Worm (Caenorhabditis elegans): ENCODE results near the gene ain-1.
A peak's percentile ranks its signal among the peaks of the same experiment; 100 is the strongest.

Gene ain-1

ce11 chrX:16613266-16613665, at the start of gene ain-1:
ain-1 (plus strand) TSS chrX:16613451.
- no peak for TF ChIP-seq hmg-11 (tag; optimal IDR thresholded peaks at IDR 0.05)
- no peak for TF ChIP-seq eor-1 (tag; optimal IDR thresholded peaks at IDR 0.05)
- TF ChIP-seq ama-1 (optimal IDR thresholded peaks at IDR 0.05), result peak; percentile 43
- peak; percentile 25 for TF ChIP-seq elt-2 (tag; optimal IDR thresholded peaks at IDR 0.05)
- TF ChIP-seq fkh-10 (GFP tag; optimal IDR thresholded peaks at IDR 0.05), result no peak
- peak; percentile 3 for TF ChIP-seq ceh-28 (tag; optimal IDR thresholded peaks at IDR 0.05)

DNA sequence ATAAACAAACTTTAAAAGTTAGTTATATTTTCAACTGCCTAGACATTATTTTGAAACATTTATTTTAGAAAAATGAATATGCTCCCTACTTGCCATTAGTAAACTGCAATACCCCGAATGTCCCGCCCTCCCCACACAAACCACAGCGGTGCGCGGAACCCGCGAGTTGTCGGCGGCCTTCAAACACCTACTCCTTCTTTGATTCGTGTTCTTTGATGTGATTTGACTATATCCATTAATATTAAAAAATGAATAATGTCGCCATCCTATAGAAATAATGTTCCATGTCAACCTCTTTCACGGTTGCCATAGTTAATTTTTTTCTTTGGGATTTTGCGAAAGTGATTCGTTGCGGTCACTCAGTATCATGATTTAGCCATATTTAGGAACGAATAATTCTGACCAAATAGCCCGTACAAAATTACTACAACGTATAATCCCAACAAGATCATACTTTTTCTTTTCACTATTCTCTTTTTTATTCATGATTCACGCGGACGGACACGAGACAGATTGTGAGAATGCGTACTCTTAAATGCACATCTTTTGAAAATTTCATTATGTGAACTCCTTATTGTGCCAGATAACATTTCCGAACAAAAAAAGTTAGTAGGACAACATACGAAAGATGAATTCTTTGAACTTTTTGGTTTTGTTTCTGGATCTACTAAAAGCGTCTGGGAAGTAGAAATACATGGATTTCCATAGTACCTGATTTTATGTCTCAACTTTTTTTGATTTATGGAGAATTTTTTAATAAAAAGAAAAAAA, 48.6 kb upstream of the ain-1 start:
- TF ChIP-seq unc-39 (tag; optimal IDR thresholded peaks at IDR 0.05) (no peak), fkh-10 (GFP tag; optimal IDR thresholded peaks at IDR 0.05) (peak; percentile 70), snpc-4 (tag; optimal IDR thresholded peaks at IDR 0.05) (peak; percentile 88)

- peak; percentile 53 for TF ChIP-seq snpc-4 (tag; optimal IDR thresholded peaks at IDR 0.05)
- TF ChIP-seq nhr-12 (tag; optimal IDR thresholded peaks at IDR 0.05), result no peak
Observed at ce11 chrX:16565781-16566180, 47.5 kb upstream of the ain-1 start.

- peak; percentile 93 for TF ChIP-seq snpc-4 (tag; optimal IDR thresholded peaks at IDR 0.05)
- TF ChIP-seq daf-12 (tag; optimal IDR thresholded peaks at IDR 0.05), result no peak
Observed at ce11 chrX:16566358-16566757, 46.9 kb upstream of the ain-1 start.

ce11 chrX:16571877-16572276, 41.4 kb upstream of the ain-1 start:
- TF ChIP-seq eor-1 (tag; optimal IDR thresholded peaks at IDR 0.05), result no peak

DNA sequence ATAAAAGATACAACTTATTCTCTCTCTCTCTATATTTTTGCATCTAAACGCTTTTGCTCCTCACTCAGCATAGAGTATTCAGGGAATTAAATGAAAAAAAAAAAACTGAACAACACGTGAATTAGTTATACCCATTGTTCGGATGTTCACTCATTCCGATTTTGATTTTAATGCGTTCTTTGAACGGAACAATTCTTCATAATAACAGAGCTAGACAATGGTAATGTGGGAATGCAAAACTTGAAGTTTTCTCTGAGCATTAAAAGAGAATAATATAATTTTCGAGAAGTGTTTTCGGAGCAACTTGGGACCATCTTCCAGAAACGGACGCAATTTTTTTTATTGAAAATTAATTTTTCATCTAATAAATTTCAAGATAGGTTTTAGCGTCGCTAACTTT, 38.9 kb upstream of the ain-1 start:
- TF ChIP-seq pha-4 (tag; optimal IDR thresholded peaks at IDR 0.05) (no peak), ceh-16 (tag; optimal IDR thresholded peaks at IDR 0.05) (no peak), tbx-2 (tag; optimal IDR thresholded peaks at IDR 0.05) (no peak), aly-2 (tag; optimal IDR thresholded peaks at IDR 0.05) (no peak), nfya-1 (tag; optimal IDR thresholded peaks at IDR 0.05; ENCODE audit: insufficient read depth) (no peak), nhr-12 (tag; optimal IDR thresholded peaks at IDR 0.05) (no peak), nhr-25 (tag; optimal IDR thresholded peaks at IDR 0.05) (no peak), snpc-4 (tag; optimal IDR thresholded peaks at IDR 0.05) (no peak), unc-39 (tag; optimal IDR thresholded peaks at IDR 0.05) (no peak), nhr-43 (tag; optimal IDR thresholded peaks at IDR 0.05; ENCODE audit: poor library complexity, severe bottlenecking) (no peak), zag-1 (tag; optimal IDR thresholded peaks at IDR 0.05) (no peak), ceh-28 (tag; optimal IDR thresholded peaks at IDR 0.05) (no peak)

- no peak for TF ChIP-seq nhr-237 (tag; optimal IDR thresholded peaks at IDR 0.05)
- TF ChIP-seq mml-1 (tag; optimal IDR thresholded peaks at IDR 0.05), result no peak
- no peak for TF ChIP-seq pqm-1 (tag; optimal IDR thresholded peaks at IDR 0.05)
- no peak for TF ChIP-seq R02D3.7 (tag; optimal IDR thresholded peaks at IDR 0.05)
- no peak for TF ChIP-seq ceh-28 (tag; optimal IDR thresholded peaks at IDR 0.05)
- TF ChIP-seq nhr-11 (tag; optimal IDR thresholded peaks at IDR 0.05), result no peak
- TF ChIP-seq fkh-10 (GFP tag; optimal IDR thresholded peaks at IDR 0.05), result no peak
- no peak for TF ChIP-seq pha-4 (tag; optimal IDR thresholded peaks at IDR 0.05)
- no peak for TF ChIP-seq elt-3 (tag; optimal IDR thresholded peaks at IDR 0.05)
- no peak for TF ChIP-seq sea-2 (GFP tag; optimal IDR thresholded peaks at IDR 0.05)
Observed at ce11 chrX:16575262-16575661, 38.0 kb upstream of the ain-1 start.

DNA sequence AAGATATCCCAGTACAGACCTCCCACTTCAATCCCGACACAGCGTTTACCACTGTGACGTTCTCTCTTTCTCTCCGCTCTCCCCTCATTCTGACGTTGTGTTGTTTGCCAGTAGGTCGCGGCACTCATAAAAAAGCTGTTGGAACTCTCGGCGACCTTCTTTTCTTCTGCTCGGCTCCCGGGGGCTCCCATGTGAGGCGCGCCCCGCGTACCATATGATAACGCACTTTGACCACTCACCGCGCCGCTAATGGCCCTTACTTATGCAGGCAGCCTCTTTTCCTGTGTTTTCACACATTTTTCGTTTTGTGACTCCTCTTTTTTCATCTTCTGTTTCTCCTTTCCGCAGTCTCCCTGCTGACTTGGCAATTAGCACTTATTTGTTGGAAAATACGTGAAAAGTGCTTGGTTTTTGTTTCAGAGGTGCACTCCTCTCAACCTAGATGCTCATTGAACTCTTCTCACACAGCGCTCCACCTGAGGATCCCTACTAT, 33.9 kb upstream of the ain-1 start, which contains the start of gene ser-1:
Gene ser-1 (plus strand): TSS at position 443 of the 493 bp plus-strand sequence.
- TF ChIP-seq hmg-11 (tag; optimal IDR thresholded peaks at IDR 0.05), result no peak
- peak; percentile 21 for TF ChIP-seq pha-4 (tag; optimal IDR thresholded peaks at IDR 0.05)

All from whole organism, L3 larva.